Worm (Caenorhabditis elegans) whole organism, late embryonic: ENCODE results near the gene spp-7.

Experiments
- K02D7.2 ChIP-seq: sonication (generic microtip); optimal IDR thresholded peaks from 2 replicates; lab custom pipeline; 2017; ENCODE audit warnings: mild to moderate bottlenecking, missing genetic modification characterization, missing compliant biosample characterization
- eyg-1 ChIP-seq: sonication (generic microtip); optimal IDR thresholded peaks from 2 replicates; lab custom pipeline; 2016; ENCODE audit warnings: missing genotype, missing genetic modification characterization, missing compliant biosample characterization
- fkh-10 ChIP-seq: fragments of 150-350 bp; optimal IDR thresholded peaks from 2 replicates; lab custom pipeline; 2014; ENCODE audit warnings: missing biosample characterization, missing genetic modification reagents, missing genetic modification characterization
- hlh-30 ChIP-seq: sonication (generic microtip); optimal IDR thresholded peaks from 2 replicates; lab custom pipeline; 2017; ENCODE audit warnings: antibody characterized with exemption, missing genetic modification characterization, missing compliant biosample characterization; ENCODE audit not compliant: insufficient read depth
- nfya-1 ChIP-seq: sonication (generic microtip); optimal IDR thresholded peaks from 2 replicates; lab custom pipeline; 2017; ENCODE audit warnings: missing genetic modification characterization, mild to moderate bottlenecking, missing compliant biosample characterization, antibody characterized with exemption, moderate library complexity
- rnt-1 ChIP-seq: sonication (generic microtip); optimal IDR thresholded peaks from 2 replicates; lab custom pipeline; 2016; ENCODE audit warnings: missing genetic modification characterization, missing compliant biosample characterization
- sox-2 ChIP-seq: fragments of 200-800 bp; sonication (Bioruptor generic); IDR thresholded peaks from 2 replicates; pipeline ENCODE4 v1.3.6; 2022; ENCODE audit warnings: missing genetic modification reagents, missing genetic modification characterization, missing compliant biosample characterization

DNA sequence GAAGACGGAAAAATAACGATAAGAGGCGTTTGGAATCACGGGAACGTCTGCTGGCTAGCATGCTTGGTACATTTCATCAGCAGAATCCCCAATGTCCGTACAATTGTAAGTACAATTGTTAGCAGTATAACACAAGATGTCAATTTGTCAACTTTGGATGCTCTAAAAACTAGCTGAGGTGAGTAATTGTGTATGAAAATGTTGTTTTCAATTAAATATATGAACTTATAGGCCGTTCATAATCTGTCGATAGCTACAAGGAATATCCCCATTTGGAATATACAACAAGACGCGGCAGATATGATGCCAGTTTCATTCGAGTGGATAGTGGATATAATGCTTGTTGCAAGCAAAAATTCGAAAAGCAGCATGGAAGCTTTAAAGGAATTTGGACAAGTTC, 30.6 kb downstream of the spp-7 start, which contains the start of gene F41H10.12:
- no peak for TF ChIP-seq nfya-1
- no peak for TF ChIP-seq hlh-30
- TF ChIP-seq eyg-1 = no peak
- no peak for TF ChIP-seq fkh-10 (GFP tag; lab: Kevin White, UChicago)
- TF ChIP-seq K02D7.2 (tag; lab: Kevin White, UChicago) = no peak
- no peak for TF ChIP-seq sox-2 (GFP tag; lab: Robert Waterston, UW)
- no peak for TF ChIP-seq rnt-1
